Fruit fly (Drosophila melanogaster) whole organism, pupa: ENCODE results near the gene eIF5B.

ENCODE experiments used
- CG17806 ChIP-seq: fragments of 200-800 bp; sonication (Bioruptor generic); optimal IDR thresholded peaks from 2 replicates; lab custom pipeline; 2018; ENCODE audit warnings: missing biosample characterization, mild to moderate bottlenecking, missing genetic modification characterization, moderate library complexity
- CG8159 ChIP-seq: fragments of 200-800 bp; sonication (Bioruptor generic); optimal IDR thresholded peaks from 3 replicates; lab custom pipeline; 2018; ENCODE audit warnings: missing biosample characterization, mild to moderate bottlenecking, missing genetic modification characterization, moderate library complexity
- CG9948 ChIP-seq: fragments of 200-800 bp; sonication (Bioruptor generic); optimal IDR thresholded peaks from 2 replicates; lab custom pipeline; 2018; ENCODE audit warnings: missing biosample characterization, mild to moderate bottlenecking, missing genetic modification characterization, moderate library complexity

dm6 chr3L:3460402-3461027 lies at the start of gene eIF5B:
- TF ChIP-seq CG17806 (peak; percentile 56), CG8159 (tag; lab: Kevin White, UChicago) (peak; percentile 69), CG9948 (tag; lab: Kevin White, UChicago) (peak; percentile 67)
